Fruit fly (Drosophila melanogaster) whole organism, embryonic: ENCODE results near the gene Srr.

Experiments
- Asciz ChIP-seq: fragments of 200-800 bp; sonication (Bioruptor generic); optimal IDR thresholded peaks from 2 replicates; lab custom pipeline; 2017; ENCODE audit warnings: missing biosample characterization, mild to moderate bottlenecking, missing genetic modification characterization, missing genetic modification reagents
- Atf-2 ChIP-seq: fragments of 200-800 bp; sonication (Bioruptor generic); optimal IDR thresholded peaks from 2 replicates; lab custom pipeline; 2016; ENCODE audit warnings: missing biosample characterization, missing genetic modification characterization
- Atf3 ChIP-seq: fragments of 200-800 bp; sonication (Bioruptor generic); optimal IDR thresholded peaks from 3 replicates; lab custom pipeline; 2016; ENCODE audit warnings: missing biosample characterization, missing genetic modification characterization
- BtbVII ChIP-seq: fragments of 200-800 bp; sonication (Bioruptor generic); optimal IDR thresholded peaks from 3 replicates; lab custom pipeline; 2017; ENCODE audit warnings: missing biosample characterization, mild to moderate bottlenecking, missing genetic modification characterization
- CG10366 ChIP-seq: fragments of 200-800 bp; sonication (Bioruptor generic); IDR thresholded peaks from 2 replicates; pipeline ENCODE4 v1.3.6; 2022; ENCODE audit warnings: missing biosample characterization, missing genetic modification characterization
- CG12104 ChIP-seq: fragments of 200-800 bp; sonication (Bioruptor generic); optimal IDR thresholded peaks from 3 replicates; lab custom pipeline; 2016; ENCODE audit warnings: missing biosample characterization, missing genetic modification characterization
- CG12744 ChIP-seq: fragments of 200-800 bp; sonication (Bioruptor generic); optimal IDR thresholded peaks from 2 replicates; lab custom pipeline; 2016; ENCODE audit warnings: missing biosample characterization, missing genetic modification characterization
- CG14667 ChIP-seq: fragments of 200-800 bp; sonication (Bioruptor generic); IDR thresholded peaks from 2 replicates; pipeline ENCODE4 v1.3.6; 2022; ENCODE audit warnings: missing biosample characterization, missing genetic modification characterization
- CG14710 ChIP-seq: fragments of 200-800 bp; sonication (Bioruptor generic); optimal IDR thresholded peaks from 3 replicates; lab custom pipeline; 2019; ENCODE audit warnings: missing biosample characterization, mild to moderate bottlenecking, missing genetic modification characterization, moderate library complexity
- CG15073 ChIP-seq: fragments of 200-800 bp; sonication (Bioruptor generic); optimal IDR thresholded peaks from 2 replicates; lab custom pipeline; 2016; ENCODE audit warnings: missing biosample characterization, missing genetic modification characterization
- CG1529 ChIP-seq: fragments of 200-800 bp; sonication (Bioruptor generic); optimal IDR thresholded peaks from 3 replicates; lab custom pipeline; 2018; ENCODE audit warnings: missing biosample characterization, missing genetic modification characterization
- CG17568 ChIP-seq: fragments of 200-800 bp; sonication (Bioruptor generic); optimal IDR thresholded peaks from 2 replicates; lab custom pipeline; 2018; ENCODE audit warnings: missing biosample characterization, mild to moderate bottlenecking, missing genetic modification characterization, moderate library complexity
- CG2120 ChIP-seq: fragments of 200-800 bp; sonication (Bioruptor generic); optimal IDR thresholded peaks from 3 replicates; lab custom pipeline; 2016; ENCODE audit warnings: missing biosample characterization, missing genetic modification characterization
- CG2202 ChIP-seq: fragments of 200-800 bp; sonication (Bioruptor generic); optimal IDR thresholded peaks from 2 replicates; lab custom pipeline; 2018; ENCODE audit warnings: missing biosample characterization, mild to moderate bottlenecking, missing genetic modification characterization
- CG2678 ChIP-seq: fragments of 200-800 bp; sonication (Bioruptor generic); optimal IDR thresholded peaks from 3 replicates; lab custom pipeline; 2019; ENCODE audit warnings: missing biosample characterization, mild to moderate bottlenecking, missing genetic modification characterization, moderate library complexity
- CG4854 ChIP-seq: fragments of 200-800 bp; sonication (Bioruptor generic); optimal IDR thresholded peaks from 2 replicates; lab custom pipeline; 2016; ENCODE audit warnings: missing biosample characterization, missing genetic modification characterization, inconsistent platforms
- CG5953 ChIP-seq: fragments of 200-800 bp; sonication (Bioruptor generic); IDR thresholded peaks from 2 replicates; pipeline ENCODE4 v1.3.6; 2022; ENCODE audit warnings: missing biosample characterization, missing genetic modification characterization
- CG7786 ChIP-seq: fragments of 200-800 bp; sonication (Bioruptor generic); optimal IDR thresholded peaks from 2 replicates; lab custom pipeline; 2016; ENCODE audit warnings: missing biosample characterization, missing genetic modification characterization
- CG9797 ChIP-seq: fragments of 200-800 bp; sonication (Bioruptor generic); optimal IDR thresholded peaks from 3 replicates; lab custom pipeline; 2018; ENCODE audit warnings: missing biosample characterization, mild to moderate bottlenecking, missing genetic modification characterization
- CG9817 ChIP-seq: fragments of 200-800 bp; sonication (Bioruptor generic); optimal IDR thresholded peaks from 2 replicates; lab custom pipeline; 2018; ENCODE audit warnings: missing biosample characterization, mild to moderate bottlenecking, missing genetic modification characterization, moderate library complexity
- Dek ChIP-seq: fragments of 200-800 bp; sonication (Bioruptor generic); optimal IDR thresholded peaks from 3 replicates; lab custom pipeline; 2019; ENCODE audit warnings: missing biosample characterization, mild to moderate bottlenecking, missing genetic modification characterization, moderate library complexity
- Dp ChIP-seq: fragments of 200-800 bp; sonication (Bioruptor generic); optimal IDR thresholded peaks from 2 replicates; lab custom pipeline; 2018; ENCODE audit warnings: missing biosample characterization, mild to moderate bottlenecking, missing genetic modification characterization, moderate library complexity
- ERR ChIP-seq: fragments of 200-800 bp; sonication (Bioruptor generic); optimal IDR thresholded peaks from 2 replicates; lab custom pipeline; 2016; ENCODE audit warnings: missing biosample characterization, missing genetic modification characterization
- Mes4 ChIP-seq: fragments of 200-800 bp; sonication (Bioruptor generic); optimal IDR thresholded peaks from 2 replicates; lab custom pipeline; 2016; ENCODE audit warnings: missing biosample characterization, missing genetic modification characterization
- Nf-YA ChIP-seq: fragments of 200-800 bp; sonication (Bioruptor generic); IDR thresholded peaks from 2 replicates; pipeline ENCODE4 v1.3.6; 2022; ENCODE audit warnings: missing biosample characterization, missing genetic modification characterization
- Oli ChIP-seq: fragments of 200-800 bp; sonication (Bioruptor generic); optimal IDR thresholded peaks from 2 replicates; lab custom pipeline; 2018; ENCODE audit warnings: missing biosample characterization, mild to moderate bottlenecking, missing genetic modification characterization, moderate library complexity
- Poxn ChIP-seq: fragments of 200-800 bp; sonication (Bioruptor generic); IDR thresholded peaks from 2 replicates; pipeline ENCODE4 v1.3.6; 2022; ENCODE audit warnings: missing biosample characterization, missing genetic modification characterization
- Scr ChIP-seq: fragments of 200-800 bp; sonication (Bioruptor generic); IDR thresholded peaks from 2 replicates; pipeline ENCODE4 v1.3.6; 2022; ENCODE audit warnings: missing biosample characterization, missing genetic modification characterization; ENCODE audit not compliant: partially characterized antibody
- ase ChIP-seq: fragments of 200-800 bp; sonication (Bioruptor generic); IDR thresholded peaks from 3 replicates; pipeline ENCODE4 v1.3.6; 2022; ENCODE audit warnings: missing biosample characterization, missing genetic modification characterization
- az2 ChIP-seq: fragments of 200-800 bp; sonication (Bioruptor generic); optimal IDR thresholded peaks from 3 replicates; lab custom pipeline; 2016; ENCODE audit warnings: missing biosample characterization, missing genetic modification characterization
- bsh ChIP-seq, 2 experiments: fragments of 200-800 bp; sonication (Bioruptor generic); optimal IDR thresholded peaks; 2 replicates each; lab custom pipeline; 2017 to 2018; ENCODE audit warnings: mild to moderate bottlenecking in 2 of 2, missing biosample characterization in 2 of 2, missing genetic modification characterization in 2 of 2, moderate library complexity in 1 of 2
- btn ChIP-seq: fragments of 200-800 bp; sonication (Bioruptor generic); optimal IDR thresholded peaks from 2 replicates; lab custom pipeline; 2016; ENCODE audit warnings: missing biosample characterization, missing genetic modification characterization
- chinmo ChIP-seq: fragments of 200-800 bp; sonication (Bioruptor generic); IDR thresholded peaks from 4 replicates; pipeline ENCODE4 v1.3.6; 2022; ENCODE audit warnings: missing biosample characterization, missing genetic modification characterization; ENCODE audit not compliant: partially characterized antibody
- crp ChIP-seq, 2 experiments: fragments of 200-800 bp; sonication (Bioruptor generic); optimal IDR thresholded peaks; 2 replicates in 1 of 2; 3 replicates in 1 of 2; lab custom pipeline; 2017; ENCODE audit warnings: missing biosample characterization in 2 of 2, missing genetic modification characterization in 2 of 2, mild to moderate bottlenecking in 1 of 2, moderate library complexity in 1 of 2
- da ChIP-seq: fragments of 200-800 bp; sonication (Bioruptor generic); optimal IDR thresholded peaks from 2 replicates; lab custom pipeline; 2016; ENCODE audit warnings: missing biosample characterization, missing genetic modification characterization
- danr ChIP-seq: fragments of 200-800 bp; sonication (Bioruptor generic); IDR thresholded peaks from 2 replicates; pipeline ENCODE4 v1.3.6; 2022; ENCODE audit warnings: missing biosample characterization, missing genetic modification characterization
- ems ChIP-seq: fragments of 200-800 bp; sonication (Bioruptor generic); optimal IDR thresholded peaks from 3 replicates; lab custom pipeline; 2016; ENCODE audit warnings: missing biosample characterization, missing genetic modification characterization
- fd96Cb ChIP-seq: fragments of 200-800 bp; sonication (Bioruptor generic); optimal IDR thresholded peaks from 2 replicates; lab custom pipeline; 2018; ENCODE audit warnings: missing biosample characterization, mild to moderate bottlenecking, missing genetic modification characterization, moderate library complexity
- gcm ChIP-seq: fragments of 200-800 bp; sonication (Bioruptor generic); optimal IDR thresholded peaks from 2 replicates; lab custom pipeline; 2019; ENCODE audit warnings: missing biosample characterization, mild to moderate bottlenecking, missing genetic modification characterization, moderate library complexity
- grau ChIP-seq: fragments of 200-800 bp; optimal IDR thresholded peaks from 3 replicates; lab custom pipeline; 2019; ENCODE audit warnings: missing biosample characterization, mild to moderate bottlenecking, missing genetic modification characterization, moderate library complexity
- gsb-n ChIP-seq: fragments of 200-800 bp; sonication (Bioruptor generic); optimal IDR thresholded peaks from 3 replicates; lab custom pipeline; 2018; ENCODE audit warnings: missing biosample characterization, mild to moderate bottlenecking, missing genetic modification characterization
- luna ChIP-seq: fragments of 200-800 bp; sonication (Bioruptor generic); optimal IDR thresholded peaks from 2 replicates; lab custom pipeline; 2016; ENCODE audit warnings: missing biosample characterization, missing genetic modification characterization
- p53 ChIP-seq: fragments of 200-800 bp; sonication (Bioruptor generic); optimal IDR thresholded peaks from 2 replicates; lab custom pipeline; 2016; ENCODE audit warnings: missing biosample characterization, missing genetic modification characterization
- prd ChIP-seq, 3 experiments: fragments of >200 bp in 2 of 3; fragments of 200-800 bp in 1 of 3; sonication (Bioruptor generic) in 1 of 3; optimal IDR thresholded peaks in 2 of 3; IDR thresholded peaks in 1 of 3; 2 replicates in 2 of 3; 3 replicates in 1 of 3; pipeline versions ENCODE4 v1.3.6 to Lab custom; 2017 to 2022; ENCODE audit warnings: missing biosample characterization in 1 of 3, missing genetic modification characterization in 1 of 3
- so ChIP-seq: fragments of 200-800 bp; sonication (Bioruptor generic); IDR thresholded peaks from 3 replicates; pipeline ENCODE4 v1.3.6; 2022; ENCODE audit warnings: missing biosample characterization, missing genetic modification characterization
- ssp ChIP-seq: fragments of 200-800 bp; sonication (Bioruptor generic); IDR thresholded peaks from 2 replicates; pipeline ENCODE4 v1.3.6; 2022; ENCODE audit warnings: missing biosample characterization, missing genetic modification characterization
- stwl ChIP-seq: fragments of 200-800 bp; sonication (Bioruptor generic); optimal IDR thresholded peaks from 3 replicates; lab custom pipeline; 2018; ENCODE audit warnings: missing biosample characterization, mild to moderate bottlenecking, missing genetic modification characterization, moderate library complexity
- tgo ChIP-seq: fragments of 200-800 bp; sonication (Bioruptor generic); IDR thresholded peaks from 3 replicates; pipeline ENCODE4 v1.3.6; 2022; ENCODE audit warnings: missing biosample characterization, missing genetic modification characterization

The Srr gene

dm6 chr3R:9340425-9341188 is 24.6 kb upstream of the Srr start (continued):
- TF ChIP-seq Nf-YA (GFP tag; lab: Robert Waterston, UW), result peak; percentile 41; the same call in 1 of the 2 replicates
- TF ChIP-seq gcm (GFP tag; lab: Kevin White, UChicago), result peak; percentile 88
- TF ChIP-seq ems, result peak; percentile 75
- TF ChIP-seq da, result peak; percentile 49
- TF ChIP-seq CG12744, result no peak
- TF ChIP-seq CG4854 (GFP tag; lab: Kevin White, UChicago), result peak; percentile 42
- peak; percentile 40 for TF ChIP-seq luna (GFP tag; lab: Kevin White, UChicago)
- TF ChIP-seq CG2120 (GFP tag; lab: Kevin White, UChicago), result peak; percentile 87
- TF ChIP-seq p53, result peak; percentile 33
- TF ChIP-seq ERR, result peak; percentile 54
- peak; percentile 75 to 86 for TF ChIP-seq bsh (GFP tag; optimal IDR thresholded peaks at IDR 0.05; lab: Kevin White, UChicago)
- TF ChIP-seq Dp, result no peak
- peak; percentile 92 for TF ChIP-seq Oli (tag; lab: Kevin White, UChicago)
- TF ChIP-seq CG17568 (GFP tag; lab: Kevin White, UChicago), result peak; percentile 60
- TF ChIP-seq CG14667 (GFP tag; lab: Robert Waterston, UW), result peak; percentile 77
- peak; percentile 91 for TF ChIP-seq CG14710 (tag; lab: Kevin White, UChicago)
- peak; percentile 64; the same call in 2 of the 3 replicates for TF ChIP-seq ase
- no peak for TF ChIP-seq CG5953 (GFP tag; lab: Robert Waterston, UW)
- peak; percentile 84 for TF ChIP-seq CG9817 (tag; lab: Kevin White, UChicago)
- TF ChIP-seq Mes4 (GFP tag; lab: Kevin White, UChicago), result no peak
- TF ChIP-seq CG9797, result no peak
- TF ChIP-seq chinmo (GFP tag; lab: Robert Waterston, UW), result 0 out of 4 replicates have a peak, but pooled peaks have one; percentile 52
- no peak for TF ChIP-seq Scr (GFP tag; lab: Robert Waterston, UW)
- TF ChIP-seq Atf-2 (GFP tag; lab: Kevin White, UChicago), result peak; percentile 53
- peak; percentile 68 for TF ChIP-seq CG10366 (GFP tag; lab: Robert Waterston, UW)
- peak; percentile 78 for TF ChIP-seq CG2202
- TF ChIP-seq fd96Cb (tag; lab: Kevin White, UChicago), result peak; percentile 90
- TF ChIP-seq BtbVII, result peak; percentile 86
- TF ChIP-seq CG2678, result peak; percentile 96
- peak; percentile 60 for TF ChIP-seq ssp
- TF ChIP-seq crp (GFP tag; optimal IDR thresholded peaks at IDR 0.05; lab: Kevin White, UChicago), result peak in 1 of 2 experiments; percentile 37
- peak; percentile 35 for TF ChIP-seq CG15073 (GFP tag; lab: Kevin White, UChicago)
- peak; percentile 83 for TF ChIP-seq gsb-n
- TF ChIP-seq grau (tag; lab: Kevin White, UChicago), result peak; percentile 93
- peak; percentile 77 for TF ChIP-seq tgo (GFP tag; lab: Robert Waterston, UW)
- peak; percentile 81 for TF ChIP-seq CG1529 (GFP tag; lab: Kevin White, UChicago)
- peak; percentile 92 for TF ChIP-seq Dek
- TF ChIP-seq Atf3 (GFP tag; lab: Kevin White, UChicago), result peak; percentile 39
- peak; percentile 89 for TF ChIP-seq az2 (GFP tag; lab: Kevin White, UChicago)
- TF ChIP-seq Asciz (GFP tag; lab: Kevin White, UChicago), result peak; percentile 84
- peak; percentile 70 for TF ChIP-seq CG7786 (GFP tag; lab: Kevin White, UChicago)
- TF ChIP-seq stwl (tag; lab: Kevin White, UChicago), result peak; percentile 50
- no peak for TF ChIP-seq Poxn
- peak; percentile 75; the same call in 1 of the 2 replicates for TF ChIP-seq danr (GFP tag; lab: Robert Waterston, UW)
- peak; percentile 57; the same call in 1 of the 3 replicates for TF ChIP-seq so (GFP tag; lab: Robert Waterston, UW)
- TF ChIP-seq CG12104 (GFP tag; lab: Kevin White, UChicago), result peak; percentile 90
- TF ChIP-seq btn (GFP tag; lab: Kevin White, UChicago), result no peak
- TF ChIP-seq prd (optimal IDR thresholded peaks at IDR 0.05; lab: Kevin White, UChicago), result no peak
- TF ChIP-seq prd (GFP tag; IDR thresholded peaks at IDR 0.05; lab: Robert Waterston, UW), result peak; percentile 85
